Worm (Caenorhabditis elegans): ENCODE data around the gene F07C6.3.

- TF ChIP-seq lin-13 (tag; optimal IDR thresholded peaks at IDR 0.05): no peak
- no peak for TF ChIP-seq blmp-1 (tag; optimal IDR thresholded peaks at IDR 0.05)
- TF ChIP-seq mep-1 (tag; optimal IDR thresholded peaks at IDR 0.05): no peak
- TF ChIP-seq ces-1 (GFP tag; optimal IDR thresholded peaks at IDR 0.05): no peak
- TF ChIP-seq nhr-12 (tag; optimal IDR thresholded peaks at IDR 0.05): no peak
- no peak for TF ChIP-seq elt-3 (tag; optimal IDR thresholded peaks at IDR 0.05)
- TF ChIP-seq snpc-4 (tag; optimal IDR thresholded peaks at IDR 0.05): no peak
- TF ChIP-seq elt-1 (tag; optimal IDR thresholded peaks at IDR 0.05; ENCODE audit: borderline replicate concordance, insufficient read depth): no peak
- TF ChIP-seq nhr-28 (tag; optimal IDR thresholded peaks at IDR 0.05): no peak
- TF ChIP-seq bed-3 (GFP tag; optimal IDR thresholded peaks at IDR 0.05): no peak
- no peak for TF ChIP-seq nhr-76 (tag; optimal IDR thresholded peaks at IDR 0.05)
- no peak for TF ChIP-seq nhr-2 (tag; optimal IDR thresholded peaks at IDR 0.05)
These were observed 36.3 kb downstream of the F07C6.3 start, which contains the start of gene M02B1.4 for ce11 chrIV:12825304-12825703.

All from whole organism, mixed stage, embryonic.